Fruit fly (Drosophila melanogaster) whole organism, embryonic: ENCODE results near the gene CG11581.
A peak's percentile ranks its signal among the peaks of the same experiment; 100 is the strongest.

Experiments used
- Ada2b ChIP-seq: fragments of 200-800 bp; sonication (Bioruptor generic); IDR thresholded peaks from 2 replicates; pipeline ENCODE4 v1.3.6; 2022; ENCODE audit warnings: missing biosample characterization, missing genetic modification characterization
- Atf6 ChIP-seq: fragments of 200-800 bp; sonication (Bioruptor generic); IDR thresholded peaks from 2 replicates; pipeline ENCODE4 v1.3.6; 2022; ENCODE audit warnings: missing biosample characterization, missing genetic modification characterization
- B-H2 ChIP-seq: fragments of 200-800 bp; sonication (Bioruptor generic); optimal IDR thresholded peaks from 2 replicates; lab custom pipeline; 2018; ENCODE audit warnings: missing biosample characterization, mild to moderate bottlenecking, missing genetic modification characterization
- Bgb ChIP-seq: fragments of 200-800 bp; sonication (Bioruptor generic); IDR thresholded peaks from 2 replicates; pipeline ENCODE4 v1.3.6; 2022; ENCODE audit warnings: missing biosample characterization, missing genetic modification characterization; ENCODE audit not compliant: partially characterized antibody
- Bteb2 ChIP-seq: fragments of 200-800 bp; sonication (Bioruptor generic); optimal IDR thresholded peaks from 2 replicates; lab custom pipeline; 2016; ENCODE audit warnings: missing biosample characterization, missing genetic modification characterization
- CG11085 ChIP-seq: fragments of 200-800 bp; sonication (Bioruptor generic); IDR thresholded peaks from 2 replicates; pipeline ENCODE4 v1.3.6; 2022; ENCODE audit warnings: missing biosample characterization, missing genetic modification characterization
- CG12071 ChIP-seq: fragments of 200-800 bp; sonication (Bioruptor generic); optimal IDR thresholded peaks from 3 replicates; lab custom pipeline; 2018; ENCODE audit warnings: missing biosample characterization, mild to moderate bottlenecking, missing genetic modification characterization
- CG12155 ChIP-seq: fragments of 200-800 bp; sonication (Bioruptor generic); optimal IDR thresholded peaks from 3 replicates; lab custom pipeline; 2016; ENCODE audit warnings: missing biosample characterization, missing genetic modification characterization
- CG12659 ChIP-seq: fragments of 200-800 bp; sonication (Bioruptor generic); optimal IDR thresholded peaks from 3 replicates; lab custom pipeline; 2017; ENCODE audit warnings: mild to moderate bottlenecking, missing biosample characterization, missing genetic modification reagents, missing genetic modification characterization
- CG12769 ChIP-seq: fragments of 200-800 bp; sonication (Bioruptor generic); optimal IDR thresholded peaks from 2 replicates; lab custom pipeline; 2019; ENCODE audit warnings: missing biosample characterization, mild to moderate bottlenecking, missing genetic modification characterization, moderate library complexity
- CG12942 ChIP-seq: fragments of 200-800 bp; sonication (Bioruptor generic); optimal IDR thresholded peaks from 3 replicates; lab custom pipeline; 2016; ENCODE audit warnings: missing biosample characterization, missing genetic modification characterization
- CG13894 ChIP-seq: fragments of 200-800 bp; sonication (Bioruptor generic); optimal IDR thresholded peaks from 3 replicates; lab custom pipeline; 2018; ENCODE audit warnings: missing biosample characterization, mild to moderate bottlenecking, missing genetic modification characterization, moderate library complexity
- CG16813 ChIP-seq: fragments of 200-800 bp; sonication (Bioruptor generic); IDR thresholded peaks from 3 replicates; pipeline ENCODE4 v1.3.6; 2022; ENCODE audit warnings: missing biosample characterization, missing genetic modification characterization; ENCODE audit not compliant: partially characterized antibody
- CG2120 ChIP-seq: fragments of 200-800 bp; sonication (Bioruptor generic); optimal IDR thresholded peaks from 3 replicates; lab custom pipeline; 2016; ENCODE audit warnings: missing biosample characterization, missing genetic modification characterization
- CG2678 ChIP-seq: fragments of 200-800 bp; sonication (Bioruptor generic); optimal IDR thresholded peaks from 3 replicates; lab custom pipeline; 2019; ENCODE audit warnings: missing biosample characterization, mild to moderate bottlenecking, missing genetic modification characterization, moderate library complexity
- CG2712 ChIP-seq: fragments of 200-800 bp; optimal IDR thresholded peaks from 3 replicates; lab custom pipeline; 2019; ENCODE audit warnings: missing biosample characterization, mild to moderate bottlenecking, missing genetic modification characterization, moderate library complexity
- CG31365 ChIP-seq: fragments of 200-800 bp; sonication (Bioruptor generic); optimal IDR thresholded peaks from 2 replicates; lab custom pipeline; 2018; ENCODE audit warnings: missing biosample characterization, mild to moderate bottlenecking, missing genetic modification characterization
- CG31388 ChIP-seq: fragments of 200-800 bp; sonication (Bioruptor generic); optimal IDR thresholded peaks from 2 replicates; lab custom pipeline; 2016; ENCODE audit warnings: missing biosample characterization, missing genetic modification characterization
- CG3163 ChIP-seq: fragments of 200-800 bp; sonication (Bioruptor generic); optimal IDR thresholded peaks from 3 replicates; lab custom pipeline; 2016; ENCODE audit warnings: missing biosample characterization, missing genetic modification characterization
- CG32532 ChIP-seq: fragments of 200-800 bp; sonication (Bioruptor generic); IDR thresholded peaks from 2 replicates; pipeline ENCODE4 v1.3.6; 2022; ENCODE audit warnings: missing biosample characterization, missing genetic modification characterization
- CG42726 ChIP-seq: fragments of 200-800 bp; sonication (Bioruptor generic); IDR thresholded peaks from 2 replicates; pipeline ENCODE4 v1.3.6; 2022; ENCODE audit warnings: missing biosample characterization, missing genetic modification characterization; ENCODE audit not compliant: partially characterized antibody
- CG4328 ChIP-seq: fragments of 200-800 bp; sonication (Bioruptor generic); optimal IDR thresholded peaks from 3 replicates; lab custom pipeline; 2017; ENCODE audit warnings: missing biosample characterization, missing genetic modification reagents, missing genetic modification characterization
- CG6272 ChIP-seq: fragments of 200-800 bp; sonication (Bioruptor generic); IDR thresholded peaks from 2 replicates; pipeline ENCODE4 v1.3.6; 2022; ENCODE audit warnings: missing biosample characterization, missing genetic modification characterization
- CG8478 ChIP-seq: fragments of >200 bp; optimal IDR thresholded peaks from 2 replicates; lab custom pipeline; 2018
- CG9797 ChIP-seq: fragments of 200-800 bp; sonication (Bioruptor generic); optimal IDR thresholded peaks from 3 replicates; lab custom pipeline; 2018; ENCODE audit warnings: missing biosample characterization, mild to moderate bottlenecking, missing genetic modification characterization
- CTCF ChIP-seq: fragments of 200-800 bp; sonication (Bioruptor generic); optimal IDR thresholded peaks from 2 replicates; lab custom pipeline; 2017; ENCODE audit warnings: missing biosample characterization, mild to moderate bottlenecking, missing genetic modification characterization, moderate library complexity
- Fer3 ChIP-seq: fragments of 200-800 bp; sonication (Bioruptor generic); optimal IDR thresholded peaks from 2 replicates; lab custom pipeline; 2018; ENCODE audit warnings: missing biosample characterization, mild to moderate bottlenecking, missing genetic modification characterization, moderate library complexity
- HLH54F ChIP-seq: fragments of 200-800 bp; sonication (Bioruptor generic); optimal IDR thresholded peaks from 3 replicates; lab custom pipeline; 2016; ENCODE audit warnings: missing biosample characterization, missing genetic modification characterization
- Lim3 ChIP-seq: fragments of 200-800 bp; sonication (Bioruptor generic); IDR thresholded peaks from 2 replicates; pipeline ENCODE4 v1.3.6; 2022; ENCODE audit warnings: missing biosample characterization, missing genetic modification characterization
- MESR4 ChIP-seq: fragments of 200-800 bp; sonication (Bioruptor generic); optimal IDR thresholded peaks from 2 replicates; lab custom pipeline; 2018; ENCODE audit warnings: missing biosample characterization, mild to moderate bottlenecking, missing genetic modification characterization, moderate library complexity
- Meics ChIP-seq: fragments of 200-800 bp; sonication (Bioruptor generic); optimal IDR thresholded peaks from 2 replicates; lab custom pipeline; 2017; ENCODE audit warnings: missing biosample characterization, mild to moderate bottlenecking, missing genetic modification characterization
- Nf-YB ChIP-seq: fragments of 200-800 bp; sonication (Bioruptor generic); optimal IDR thresholded peaks from 3 replicates; lab custom pipeline; 2019; ENCODE audit warnings: missing biosample characterization, mild to moderate bottlenecking, missing genetic modification characterization, moderate library complexity
- NfI ChIP-seq: fragments of 200-800 bp; sonication (Bioruptor generic); optimal IDR thresholded peaks from 3 replicates; lab custom pipeline; 2018; ENCODE audit warnings: missing biosample characterization, mild to moderate bottlenecking, missing genetic modification characterization, moderate library complexity
- abd-A ChIP-seq: fragments of 200-800 bp; sonication (Bioruptor generic); optimal IDR thresholded peaks from 3 replicates; lab custom pipeline; 2019; ENCODE audit warnings: missing biosample characterization, mild to moderate bottlenecking, missing genetic modification characterization, moderate library complexity
- ara ChIP-seq: fragments of 200-800 bp; sonication (Bioruptor generic); IDR thresholded peaks from 2 replicates; pipeline ENCODE4 v1.3.6; 2022; ENCODE audit warnings: missing biosample characterization, missing genetic modification characterization
- ash1 ChIP-seq: fragments of 200-800 bp; sonication (Bioruptor generic); optimal IDR thresholded peaks from 2 replicates; lab custom pipeline; 2018; ENCODE audit warnings: missing biosample characterization, mild to moderate bottlenecking, missing genetic modification characterization
- bbx ChIP-seq: fragments of 200-800 bp; sonication (Bioruptor generic); IDR thresholded peaks from 2 replicates; pipeline ENCODE4 v1.3.6; 2022; ENCODE audit warnings: missing biosample characterization, missing genetic modification characterization; ENCODE audit not compliant: partially characterized antibody
- chinmo ChIP-seq: fragments of 200-800 bp; sonication (Bioruptor generic); IDR thresholded peaks from 4 replicates; pipeline ENCODE4 v1.3.6; 2022; ENCODE audit warnings: missing biosample characterization, missing genetic modification characterization; ENCODE audit not compliant: partially characterized antibody
- danr ChIP-seq: fragments of 200-800 bp; sonication (Bioruptor generic); IDR thresholded peaks from 2 replicates; pipeline ENCODE4 v1.3.6; 2022; ENCODE audit warnings: missing biosample characterization, missing genetic modification characterization
- dm ChIP-seq: fragments of 200-800 bp; sonication (Bioruptor generic); optimal IDR thresholded peaks from 3 replicates; lab custom pipeline; 2016; ENCODE audit warnings: missing biosample characterization, missing genetic modification characterization
- dysf ChIP-seq: fragments of 200-800 bp; sonication (Bioruptor generic); IDR thresholded peaks from 3 replicates; pipeline ENCODE4 v1.3.6; 2022; ENCODE audit warnings: missing biosample characterization, missing genetic modification characterization
- exex ChIP-seq: fragments of 200-800 bp; sonication (Bioruptor generic); optimal IDR thresholded peaks from 4 replicates; lab custom pipeline; 2018; ENCODE audit warnings: missing biosample characterization, mild to moderate bottlenecking, missing genetic modification characterization, moderate library complexity
- hkb ChIP-seq, 2 experiments: fragments of 200-800 bp in 1 of 2; fragments of >200 bp in 1 of 2; sonication (Bioruptor generic) in 1 of 2; IDR thresholded peaks in 1 of 2; optimal IDR thresholded peaks in 1 of 2; 2 replicates each; pipeline versions ENCODE4 v1.3.6 to Lab custom; 2017 to 2022; ENCODE audit warnings: missing biosample characterization in 1 of 2, missing genetic modification characterization in 1 of 2
- lab ChIP-seq: fragments of 200-800 bp; sonication (Bioruptor generic); optimal IDR thresholded peaks from 3 replicates; lab custom pipeline; 2017; ENCODE audit warnings: missing biosample characterization, missing genetic modification characterization, mild to moderate bottlenecking, moderate library complexity, missing genetic modification reagents
- lov ChIP-seq, 2 experiments: fragments of 200-800 bp in 1 of 2; fragments of >200 bp in 1 of 2; sonication (Bioruptor generic) in 1 of 2; IDR thresholded peaks in 1 of 2; optimal IDR thresholded peaks in 1 of 2; 2 replicates in 1 of 2; 3 replicates in 1 of 2; pipeline versions ENCODE4 v1.3.6 to Lab custom; 2017 to 2022; ENCODE audit warnings: missing biosample characterization in 1 of 2, missing genetic modification characterization in 1 of 2
- mirr ChIP-seq: fragments of 200-800 bp; sonication (Bioruptor generic); optimal IDR thresholded peaks from 3 replicates; lab custom pipeline; 2018; ENCODE audit warnings: missing biosample characterization, mild to moderate bottlenecking, missing genetic modification characterization
- pros ChIP-seq: fragments of 200-800 bp; sonication (Bioruptor generic); optimal IDR thresholded peaks from 3 replicates; lab custom pipeline; 2019; ENCODE audit warnings: missing biosample characterization, mild to moderate bottlenecking, missing genetic modification characterization, moderate library complexity
- ranshi ChIP-seq: fragments of 200-800 bp; sonication (Bioruptor generic); IDR thresholded peaks from 2 replicates; pipeline ENCODE4 v1.3.6; 2022; ENCODE audit warnings: missing biosample characterization, missing genetic modification characterization
- so ChIP-seq: fragments of 200-800 bp; sonication (Bioruptor generic); IDR thresholded peaks from 3 replicates; pipeline ENCODE4 v1.3.6; 2022; ENCODE audit warnings: missing biosample characterization, missing genetic modification characterization
- vvl ChIP-seq: fragments of 200-800 bp; sonication (Bioruptor generic); IDR thresholded peaks from 2 replicates; pipeline ENCODE4 v1.3.6; 2022; ENCODE audit warnings: missing biosample characterization, missing genetic modification characterization

CG11581 gene

DNA sequence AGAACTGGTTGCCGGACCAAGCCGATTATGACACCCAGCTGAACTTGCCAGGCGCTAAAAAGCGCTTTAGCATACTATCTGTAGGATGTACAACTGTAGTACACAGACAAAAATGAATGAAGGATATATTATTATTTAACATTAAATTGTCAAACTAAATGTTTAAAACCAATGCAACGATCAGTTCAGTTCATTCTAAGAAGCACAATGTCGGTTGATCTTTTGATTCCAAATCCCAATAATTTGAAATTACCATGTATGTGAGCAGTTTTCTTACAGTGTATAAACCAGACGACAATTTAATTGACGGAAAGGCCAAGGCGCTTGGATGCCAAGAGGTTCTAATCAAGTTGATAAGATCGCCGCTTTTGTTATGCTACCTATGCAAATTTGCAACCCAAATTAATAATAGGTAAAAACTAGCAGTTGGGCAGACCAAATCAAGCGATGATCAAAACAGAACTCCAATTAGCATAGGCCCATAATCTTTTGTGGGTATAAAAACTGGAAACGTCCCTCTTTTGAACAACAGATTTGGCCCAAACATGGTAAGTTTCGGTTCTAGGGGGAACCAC is 7.6 kb upstream of the CG11581 start, which contains the start of gene CG12480 (continued):
- peak; percentile 82 for TF ChIP-seq CG2120
- TF ChIP-seq ara, result no peak; the same call in 1 of the 2 replicates
- no peak for TF ChIP-seq ash1 (GFP tag; lab: Kevin White, UChicago)
- peak; percentile 22 for TF ChIP-seq CG2712 (tag; lab: Kevin White, UChicago)
- no peak for TF ChIP-seq CG42726
- peak; percentile 70; the same call in 2 of the 3 replicates for TF ChIP-seq dysf (GFP tag; lab: Robert Waterston, UW)
- TF ChIP-seq Meics, result peak; percentile 73
- TF ChIP-seq CG2678 (tag; lab: Kevin White, UChicago), result peak; percentile 74
- no peak for TF ChIP-seq CG31365
- peak; percentile 64 for TF ChIP-seq CG13894
- TF ChIP-seq HLH54F (GFP tag; lab: Kevin White, UChicago), result peak; percentile 53
- no peak for TF ChIP-seq hkb (optimal IDR thresholded peaks at IDR 0.05; lab: Kevin White, UChicago)
- TF ChIP-seq hkb (GFP tag; IDR thresholded peaks at IDR 0.05; lab: Robert Waterston, UW), result 0 out of 2 replicates have a peak, but pooled peaks have one; percentile 25
- peak; percentile 16 for TF ChIP-seq CG12659
- peak; percentile 52; the same call in 1 of the 3 replicates for TF ChIP-seq so (GFP tag; lab: Robert Waterston, UW)
- TF ChIP-seq Bteb2, result peak; percentile 49
- peak; percentile 62 for TF ChIP-seq NfI (GFP tag; lab: Kevin White, UChicago)
- peak; percentile 53 for TF ChIP-seq CG12155 (GFP tag; lab: Kevin White, UChicago)
- TF ChIP-seq CG11085, result 0 out of 2 replicates have a peak, but pooled peaks have one; percentile 25
- peak; percentile 79 for TF ChIP-seq Atf6 (GFP tag; lab: Robert Waterston, UW)

DNA sequence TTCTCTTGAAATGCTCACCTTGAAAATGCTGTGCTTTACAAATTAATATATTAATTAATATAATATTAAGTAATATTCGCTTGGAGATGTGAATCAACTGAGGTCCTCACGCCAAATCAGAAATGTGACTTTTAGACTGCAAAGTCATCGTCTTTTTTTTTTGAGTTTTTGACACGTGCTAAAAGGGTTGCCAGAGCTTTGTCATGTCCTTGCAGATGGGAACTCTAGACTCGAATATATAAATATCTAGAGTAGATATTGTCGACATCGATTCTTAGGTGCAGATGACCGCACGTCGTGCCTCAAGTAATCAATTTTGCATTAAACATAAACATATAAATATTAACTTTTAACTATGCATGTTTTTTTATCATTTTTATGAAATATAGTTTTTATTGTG is 4.2 kb upstream of the CG11581 start, which contains the start of gene betaNACtes1:
betaNACtes1 (minus strand) TSS at position 101 of the 400 bp plus-strand sequence.
- TF ChIP-seq CTCF (GFP tag; lab: Kevin White, UChicago) (no peak), dm (no peak), CG3163 (no peak), ranshi (GFP tag; lab: Robert Waterston, UW) (no peak), CG31388 (GFP tag; lab: Kevin White, UChicago) (no peak), mirr (GFP tag; lab: Kevin White, UChicago) (no peak), Nf-YB (GFP tag; lab: Kevin White, UChicago) (no peak), B-H2 (no peak), CG12942 (no peak), exex (no peak), Ada2b (no peak), danr (no peak), CG9797 (GFP tag; lab: Kevin White, UChicago) (no peak), pros (GFP tag; lab: Kevin White, UChicago) (no peak), Lim3 (GFP tag; lab: Robert Waterston, UW) (no peak), CG8478 (lab: Kevin White, UChicago) (no peak), CG12071 (GFP tag; lab: Kevin White, UChicago) (no peak), MESR4 (GFP tag; lab: Kevin White, UChicago) (no peak)

DNA sequence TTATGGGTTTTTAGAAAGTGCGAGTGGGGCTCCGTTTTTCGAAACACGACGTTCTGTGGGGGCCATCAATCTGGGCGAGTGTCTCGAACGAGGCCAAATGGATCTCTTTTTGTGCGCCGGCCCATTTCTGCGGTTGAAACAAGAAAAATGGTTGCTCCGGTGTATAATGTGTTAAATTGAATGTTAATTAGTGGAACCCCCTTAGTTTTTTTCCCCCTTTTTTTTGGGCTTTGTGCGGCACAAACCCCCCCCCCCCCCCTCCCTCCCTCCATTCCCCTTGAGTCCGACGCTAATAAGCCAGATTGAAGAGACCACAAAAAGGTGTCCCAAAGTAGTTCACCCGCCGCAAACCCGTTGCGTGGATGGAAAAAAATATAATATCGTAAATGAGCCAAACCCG is 3.1 kb upstream of the CG11581 start:
- TF ChIP-seq bbx (GFP tag; lab: Robert Waterston, UW), result no peak
- TF ChIP-seq abd-A (tag; lab: Kevin White, UChicago), result peak; percentile 19
- TF ChIP-seq CG16813 (GFP tag; lab: Robert Waterston, UW), result no peak
- TF ChIP-seq Fer3 (tag; lab: Kevin White, UChicago), result no peak
- no peak for TF ChIP-seq CG6272
- TF ChIP-seq vvl, result peak; percentile 18; the same call in 1 of the 2 replicates
- TF ChIP-seq Bgb (GFP tag; lab: Robert Waterston, UW), result no peak
- 0 out of 4 replicates have a peak, but pooled peaks have one; percentile 44 for TF ChIP-seq chinmo (GFP tag; lab: Robert Waterston, UW)
- no peak for TF ChIP-seq CG4328 (GFP tag; lab: Kevin White, UChicago)
- TF ChIP-seq CG32532 (GFP tag; lab: Robert Waterston, UW), result 0 out of 2 replicates have a peak, but pooled peaks have one; percentile 12
- no peak for TF ChIP-seq lab (GFP tag; lab: Kevin White, UChicago)
- peak; percentile 54 for TF ChIP-seq CG12769 (tag; lab: Kevin White, UChicago)
- no peak for TF ChIP-seq lov (optimal IDR thresholded peaks at IDR 0.05; lab: Kevin White, UChicago)
- TF ChIP-seq lov (GFP tag; IDR thresholded peaks at IDR 0.05; lab: Robert Waterston, UW), result no peak
